Worm (Caenorhabditis elegans): Measurements from ENCODE around the gene C17H11.6.

DNA sequence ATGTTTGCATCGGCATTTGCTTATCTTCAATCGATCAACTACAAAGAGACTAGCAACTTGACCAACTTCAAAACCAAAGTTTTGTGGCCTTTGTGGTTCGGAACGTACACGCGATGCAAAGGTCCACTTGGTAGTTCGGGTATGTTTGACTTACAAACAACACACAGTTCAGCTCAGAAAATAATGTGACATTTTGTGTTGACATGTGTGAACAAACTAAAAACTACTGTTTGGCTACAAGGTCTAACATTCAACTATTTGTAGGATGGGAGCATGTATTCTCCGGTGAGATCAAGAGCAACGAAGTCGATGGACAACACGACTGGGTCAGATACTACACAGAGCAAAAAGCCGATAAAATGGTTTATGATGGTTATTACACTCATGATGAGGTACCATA is 43.5 kb upstream of the C17H11.6 start:
- TF ChIP-seq scrt-1 (GFP tag; IDR thresholded peaks at IDR 0.05), result no peak
- TF ChIP-seq ceh-13 (GFP tag; optimal IDR thresholded peaks at IDR 0.05), result no peak
- no peak for TF ChIP-seq ama-1 (optimal IDR thresholded peaks at IDR 0.05)
- no peak for TF ChIP-seq ets-7 (tag; optimal IDR thresholded peaks at IDR 0.05)
- TF ChIP-seq hmbx-1 (tag; optimal IDR thresholded peaks at IDR 0.05), result no peak
- TF ChIP-seq tbx-11 (GFP tag; IDR thresholded peaks at IDR 0.05), result no peak
- TF ChIP-seq tra-4 (tag; optimal IDR thresholded peaks at IDR 0.05), result no peak
